Fruit fly (Drosophila melanogaster): Measurements from ENCODE around the gene mRpS24.

The mRpS24 gene

dm6 chr3R:24169362-24169761 is 6.0 kb upstream of the mRpS24 start, which contains the start of gene CG5510 (continued):
- TF ChIP-seq D19B (GFP tag; optimal IDR thresholded peaks at IDR 0.05), result no peak
- peak; percentile 47 for TF ChIP-seq Hsf (GFP tag; optimal IDR thresholded peaks at IDR 0.05)
- TF ChIP-seq TFAM (GFP tag; optimal IDR thresholded peaks at IDR 0.05), result no peak
- no peak for TF ChIP-seq C15 (GFP tag; IDR thresholded peaks at IDR 0.05)
- TF ChIP-seq Dref (GFP tag; IDR thresholded peaks at IDR 0.05), result peak; percentile 100
- peak; percentile 84 for TF ChIP-seq Dbx (GFP tag; IDR thresholded peaks at IDR 0.05)
- TF ChIP-seq CG13123 (GFP tag; optimal IDR thresholded peaks at IDR 0.05), result no peak
- TF ChIP-seq CG8388 (GFP tag; optimal IDR thresholded peaks at IDR 0.05), result peak; percentile 28
- peak; percentile 26 for TF ChIP-seq her (GFP tag; optimal IDR thresholded peaks at IDR 0.05)
- no peak for TF ChIP-seq CG13296 (GFP tag; optimal IDR thresholded peaks at IDR 0.05)
- TF ChIP-seq CG8765 (GFP tag; IDR thresholded peaks at IDR 0.05), result peak; percentile 7; the same call in 1 of the 2 replicates
- no peak for TF ChIP-seq Poxn (GFP tag; IDR thresholded peaks at IDR 0.05)
- TF ChIP-seq CG1603 (tag; optimal IDR thresholded peaks at IDR 0.05), result peak; percentile 86
- peak; percentile 30 for TF ChIP-seq mirr (GFP tag; optimal IDR thresholded peaks at IDR 0.05)
- peak; percentile 86 for TF ChIP-seq CG2129 (GFP tag; IDR thresholded peaks at IDR 0.05; ENCODE audit: partially characterized antibody)
- peak; percentile 39; the same call in 1 of the 2 replicates for TF ChIP-seq onecut (GFP tag; IDR thresholded peaks at IDR 0.05)
- no peak for TF ChIP-seq Dfd (GFP tag; optimal IDR thresholded peaks at IDR 0.05)
- TF ChIP-seq nau (GFP tag; optimal IDR thresholded peaks at IDR 0.05), result no peak
- peak; percentile 57 for TF ChIP-seq CG9609 (GFP tag; optimal IDR thresholded peaks at IDR 0.05)
- no peak for TF ChIP-seq Vsx1 (GFP tag; optimal IDR thresholded peaks at IDR 0.05)
- TF ChIP-seq MESR4 (GFP tag; optimal IDR thresholded peaks at IDR 0.05), result peak; percentile 90
- no peak for TF ChIP-seq Hr39 (optimal IDR thresholded peaks at IDR 0.05)
- TF ChIP-seq croc (GFP tag; conservative IDR thresholded peaks at IDR 0.05), result no peak
- no peak for TF ChIP-seq CG7372 (GFP tag; IDR thresholded peaks at IDR 0.05)
- no peak for TF ChIP-seq cg (GFP tag; optimal IDR thresholded peaks at IDR 0.05)
- no peak for TF ChIP-seq crc (GFP tag; optimal IDR thresholded peaks at IDR 0.05)
- no peak for TF ChIP-seq bab2 (GFP tag; optimal IDR thresholded peaks at IDR 0.05)
- no peak for TF ChIP-seq wor (GFP tag; IDR thresholded peaks at IDR 0.05)
- peak; percentile 83 for TF ChIP-seq row (GFP tag; IDR thresholded peaks at IDR 0.05)
- peak; percentile 15 for TF ChIP-seq CG12299 (tag; optimal IDR thresholded peaks at IDR 0.05)
- no peak for TF ChIP-seq CG15479 (GFP tag; optimal IDR thresholded peaks at IDR 0.05)
- peak; percentile 26 for TF ChIP-seq HHEX (GFP tag; optimal IDR thresholded peaks at IDR 0.05)
- TF ChIP-seq CG11560 (tag; IDR thresholded peaks at IDR 0.05), result no peak
- peak; percentile 58 to 61 for TF ChIP-seq Pdp1 (GFP tag; optimal IDR thresholded peaks at IDR 0.05)
- TF ChIP-seq mld (GFP tag; IDR thresholded peaks at IDR 0.05; ENCODE audit: partially characterized antibody), result peak; percentile 97
- no peak for TF ChIP-seq CG16815 (GFP tag; optimal IDR thresholded peaks at IDR 0.05)
- no peak for TF ChIP-seq CG1529 (GFP tag; optimal IDR thresholded peaks at IDR 0.05)
- peak; percentile 18 for TF ChIP-seq NK7.1 (GFP tag; optimal IDR thresholded peaks at IDR 0.05)
- TF ChIP-seq sima (GFP tag; optimal IDR thresholded peaks at IDR 0.05), result no peak
- peak; percentile 62 for TF ChIP-seq CG8944 (GFP tag; optimal IDR thresholded peaks at IDR 0.05)
- peak; percentile 67 for TF ChIP-seq shn (GFP tag; optimal IDR thresholded peaks at IDR 0.05)
- no peak for TF ChIP-seq Ada2b (GFP tag; IDR thresholded peaks at IDR 0.05)
- TF ChIP-seq stwl (tag; optimal IDR thresholded peaks at IDR 0.05), result peak; percentile 89
- TF ChIP-seq z (GFP tag; IDR thresholded peaks at IDR 0.05), result no peak
- TF ChIP-seq wdn (GFP tag; IDR thresholded peaks at IDR 0.05), result no peak
- no peak for TF ChIP-seq CG10431 (GFP tag; optimal IDR thresholded peaks at IDR 0.05)
- peak; percentile 13 for TF ChIP-seq gsb-n (tag; optimal IDR thresholded peaks at IDR 0.05)
- peak; percentile 13 to 48 for TF ChIP-seq chif (GFP tag; optimal IDR thresholded peaks at IDR 0.05)
- peak; percentile 22 for TF ChIP-seq CG34376 (GFP tag; optimal IDR thresholded peaks at IDR 0.05)
- peak; percentile 100 for TF ChIP-seq CG3995 (GFP tag; optimal IDR thresholded peaks at IDR 0.05)
- peak; percentile 59 for TF ChIP-seq sisA (GFP tag; IDR thresholded peaks at IDR 0.05)
- no peak for TF ChIP-seq wek (GFP tag; optimal IDR thresholded peaks at IDR 0.05)
